Worm (Caenorhabditis elegans): Measurements from ENCODE around the gene D1086.6.

ce11 chrV:14130226-14130625 lies 50.6 kb downstream of the D1086.6 start:
- TF ChIP-seq ceh-82 (tag; optimal IDR thresholded peaks at IDR 0.05) (no peak), skn-1 (tag; optimal IDR thresholded peaks at IDR 0.05) (no peak), zag-1 (tag; optimal IDR thresholded peaks at IDR 0.05) (no peak), alr-1 (tag; optimal IDR thresholded peaks at IDR 0.05) (no peak)

Data from whole organism, L2 larva.